Worm (Caenorhabditis elegans) whole organism, L4 larva: ENCODE data around the gene sftd-3.

ENCODE experiments used
- ama-1 ChIP-seq: fragments of 150-350 bp; optimal IDR thresholded peaks from 2 replicates; lab custom pipeline; 2014; ENCODE audit warnings: inconsistent platforms, mixed read lengths
- lin-13 ChIP-seq: fragments of 150-350 bp; optimal IDR thresholded peaks from 2 replicates; lab custom pipeline; 2014; ENCODE audit warnings: missing biosample characterization, missing genetic modification reagents, missing genetic modification characterization
- nhr-11 ChIP-seq: fragments of 150-350 bp; optimal IDR thresholded peaks from 2 replicates; lab custom pipeline; 2014; ENCODE audit warnings: missing biosample characterization, missing genetic modification characterization
- nhr-76 ChIP-seq: fragments of 150-350 bp; optimal IDR thresholded peaks from 2 replicates; lab custom pipeline; 2014; ENCODE audit warnings: missing biosample characterization, missing genetic modification characterization
- saeg-2 ChIP-seq: fragments of 200-800 bp; sonication (Bioruptor generic); IDR thresholded peaks from 2 replicates; pipeline ENCODE4 v1.3.6; 2022; ENCODE audit warnings: missing genetic modification reagents, missing genetic modification characterization, missing compliant biosample characterization
- zag-1 ChIP-seq: fragments of 150-350 bp; optimal IDR thresholded peaks from 2 replicates; lab custom pipeline; 2014; ENCODE audit warnings: missing biosample characterization, missing genetic modification characterization
- zip-2 ChIP-seq: fragments of 150-350 bp; optimal IDR thresholded peaks from 2 replicates; lab custom pipeline; 2014; ENCODE audit warnings: missing biosample characterization, missing genetic modification characterization

DNA sequence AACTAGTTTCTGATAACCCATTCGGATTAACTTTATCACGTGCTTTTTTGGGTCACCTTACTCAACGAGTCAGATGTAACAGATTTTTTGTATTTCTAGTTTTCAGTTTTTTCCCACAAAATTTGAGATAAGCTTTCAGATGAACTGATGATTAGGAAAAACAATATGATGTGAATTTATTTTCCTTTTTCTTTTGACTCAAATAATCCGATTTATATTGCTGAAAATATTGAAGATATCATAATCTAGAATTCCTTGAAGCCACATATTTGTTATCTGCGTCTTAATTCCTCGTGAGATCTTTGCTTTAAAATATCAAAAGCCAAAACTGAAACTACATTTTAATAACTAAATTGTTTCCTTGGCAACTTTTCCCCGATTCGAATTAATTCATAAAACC lies 47.3 kb downstream of the sftd-3 start:
- no peak for TF ChIP-seq nhr-11 (tag; lab: Kevin White, UChicago)
- no peak for TF ChIP-seq zip-2 (tag; lab: Kevin White, UChicago)
- TF ChIP-seq lin-13 (GFP tag; lab: Kevin White, UChicago), result no peak
- TF ChIP-seq zag-1 (tag; lab: Kevin White, UChicago), result no peak
- no peak for TF ChIP-seq nhr-76 (tag; lab: Kevin White, UChicago)
- TF ChIP-seq ama-1, result no peak
- TF ChIP-seq saeg-2 (GFP tag; lab: Robert Waterston, UW), result no peak
